Worm (Caenorhabditis elegans) whole organism, mixed stage, embryonic: ENCODE data around the gene clec-196.

Source experiments
- M03D4.4 ChIP-seq: sonication (generic microtip); optimal IDR thresholded peaks from 2 replicates; lab custom pipeline; 2017; ENCODE audit warnings: mild to moderate bottlenecking, missing genetic modification characterization, missing compliant biosample characterization
- bed-3 ChIP-seq: fragments of 200-800 bp; sonication (Bioruptor generic); optimal IDR thresholded peaks from 3 replicates; lab custom pipeline; 2018; ENCODE audit warnings: mild to moderate bottlenecking, missing genetic modification characterization, moderate library complexity, missing compliant biosample characterization
- ceh-43 ChIP-seq: fragments of 200-800 bp; sonication (Bioruptor generic); optimal IDR thresholded peaks from 2 replicates; lab custom pipeline; 2018; ENCODE audit warnings: mild to moderate bottlenecking, missing genetic modification characterization, moderate library complexity, missing compliant biosample characterization
- ceh-83 ChIP-seq: fragments of 200-800 bp; sonication (Bioruptor generic); optimal IDR thresholded peaks from 2 replicates; lab custom pipeline; 2018; ENCODE audit warnings: mild to moderate bottlenecking, missing genetic modification characterization, missing compliant biosample characterization
- ces-1 ChIP-seq: fragments of 150-350 bp; optimal IDR thresholded peaks from 2 replicates; lab custom pipeline; 2014; ENCODE audit warnings: missing biosample characterization, missing genetic modification reagents, missing genetic modification characterization
- cnd-1 ChIP-seq: fragments of 200-800 bp; sonication (Bioruptor generic); optimal IDR thresholded peaks from 2 replicates; lab custom pipeline; 2018; ENCODE audit warnings: mild to moderate bottlenecking, missing genetic modification characterization, missing compliant biosample characterization
- drap-1 ChIP-seq: fragments of 200-800 bp; sonication (Bioruptor generic); optimal IDR thresholded peaks from 3 replicates; lab custom pipeline; 2018; ENCODE audit warnings: mild to moderate bottlenecking, missing genetic modification characterization, missing compliant biosample characterization
- elt-3 ChIP-seq: fragments of 150-350 bp; optimal IDR thresholded peaks from 2 replicates; lab custom pipeline; 2014; ENCODE audit warnings: missing biosample characterization, missing genetic modification characterization
- flh-1 ChIP-seq: fragments of 200-800 bp; sonication (Bioruptor generic); optimal IDR thresholded peaks from 2 replicates; lab custom pipeline; 2018; ENCODE audit warnings: mild to moderate bottlenecking, missing genetic modification characterization, moderate library complexity, missing compliant biosample characterization
- ham-2 ChIP-seq: fragments of 200-800 bp; sonication (Bioruptor generic); optimal IDR thresholded peaks from 2 replicates; lab custom pipeline; 2018; ENCODE audit warnings: mild to moderate bottlenecking, missing genetic modification characterization, missing compliant biosample characterization
- hlh-1 ChIP-seq: fragments of 150-350 bp; optimal IDR thresholded peaks from 2 replicates; lab custom pipeline; 2014; ENCODE audit warnings: missing biosample characterization, missing genetic modification reagents, missing genetic modification characterization
- lin-13 ChIP-seq: fragments of 150-350 bp; optimal IDR thresholded peaks from 2 replicates; lab custom pipeline; 2014; ENCODE audit warnings: missing biosample characterization, missing genetic modification characterization
- lin-32 ChIP-seq: fragments of 200-800 bp; sonication (Bioruptor generic); optimal IDR thresholded peaks from 2 replicates; lab custom pipeline; 2018; ENCODE audit warnings: mild to moderate bottlenecking, missing genetic modification characterization, missing compliant biosample characterization
- lsy-2 ChIP-seq: fragments of 150-350 bp; optimal IDR thresholded peaks from 2 replicates; lab custom pipeline; 2014; ENCODE audit warnings: missing biosample characterization, missing genetic modification characterization
- mab-5 ChIP-seq: fragments of 150-350 bp; optimal IDR thresholded peaks from 2 replicates; lab custom pipeline; 2014; ENCODE audit warnings: missing biosample characterization, missing genetic modification characterization
- nhr-12 ChIP-seq: fragments of 150-350 bp; optimal IDR thresholded peaks from 2 replicates; lab custom pipeline; 2014; ENCODE audit warnings: missing biosample characterization, missing genetic modification characterization
- nhr-2 ChIP-seq: fragments of 150-350 bp; optimal IDR thresholded peaks from 2 replicates; lab custom pipeline; 2014; ENCODE audit warnings: missing biosample characterization, missing genetic modification characterization
- nhr-237 ChIP-seq: fragments of 150-350 bp; optimal IDR thresholded peaks from 2 replicates; lab custom pipeline; 2014; ENCODE audit warnings: missing biosample characterization, missing genetic modification characterization
- nhr-28 ChIP-seq: fragments of 150-350 bp; optimal IDR thresholded peaks from 2 replicates; lab custom pipeline; 2014; ENCODE audit warnings: missing biosample characterization, missing genetic modification characterization
- nhr-76 ChIP-seq: sonication (generic microtip); optimal IDR thresholded peaks from 2 replicates; lab custom pipeline; 2017; ENCODE audit warnings: missing biosample characterization, missing genetic modification characterization
- sem-2 ChIP-seq: fragments of 200-800 bp; sonication (Bioruptor generic); optimal IDR thresholded peaks from 2 replicates; lab custom pipeline; 2018; ENCODE audit warnings: mild to moderate bottlenecking, missing genetic modification characterization, missing compliant biosample characterization
- snpc-4 ChIP-seq: fragments of 150-350 bp; optimal IDR thresholded peaks from 2 replicates; lab custom pipeline; 2014; ENCODE audit warnings: missing biosample characterization, missing genetic modification characterization
- unc-120 ChIP-seq: sonication (generic microtip); optimal IDR thresholded peaks from 2 replicates; lab custom pipeline; 2017; ENCODE audit warnings: missing genetic modification characterization, missing compliant biosample characterization; ENCODE audit not compliant: poor library complexity, severe bottlenecking
- unc-39 ChIP-seq: fragments of 150-350 bp; optimal IDR thresholded peaks from 2 replicates; lab custom pipeline; 2014; ENCODE audit warnings: missing biosample characterization, missing genetic modification characterization
- unc-62 ChIP-seq: fragments of 150-350 bp; optimal IDR thresholded peaks from 2 replicates; lab custom pipeline; 2014; ENCODE audit warnings: missing biosample characterization, missing genetic modification reagents, missing genetic modification characterization
- zip-8 ChIP-seq: fragments of 150-350 bp; optimal IDR thresholded peaks from 2 replicates; lab custom pipeline; 2014; ENCODE audit warnings: missing biosample characterization, missing genetic modification characterization
- ztf-11 ChIP-seq: fragments of 150-350 bp; optimal IDR thresholded peaks from 2 replicates; lab custom pipeline; 2014; ENCODE audit warnings: missing biosample characterization, missing genetic modification characterization

clec-196 gene

ce11 chrIV:17278363-17278762, 1.6 kb downstream of the clec-196 start (continued):
- TF ChIP-seq ces-1 (peak; percentile 95), ham-2 (GFP tag; lab: Kevin White, UChicago) (peak; percentile 20), hlh-1 (tag; lab: Kevin White, UChicago) (peak; percentile 41), unc-39 (tag; lab: Kevin White, UChicago) (peak; percentile 16), nhr-2 (tag; lab: Kevin White, UChicago) (peak; percentile 44), unc-120 (tag; lab: Kevin White, UChicago) (peak; percentile 78), snpc-4 (tag; lab: Kevin White, UChicago) (no peak), flh-1 (GFP tag; lab: Kevin White, UChicago) (peak; percentile 45), nhr-12 (no peak)

DNA sequence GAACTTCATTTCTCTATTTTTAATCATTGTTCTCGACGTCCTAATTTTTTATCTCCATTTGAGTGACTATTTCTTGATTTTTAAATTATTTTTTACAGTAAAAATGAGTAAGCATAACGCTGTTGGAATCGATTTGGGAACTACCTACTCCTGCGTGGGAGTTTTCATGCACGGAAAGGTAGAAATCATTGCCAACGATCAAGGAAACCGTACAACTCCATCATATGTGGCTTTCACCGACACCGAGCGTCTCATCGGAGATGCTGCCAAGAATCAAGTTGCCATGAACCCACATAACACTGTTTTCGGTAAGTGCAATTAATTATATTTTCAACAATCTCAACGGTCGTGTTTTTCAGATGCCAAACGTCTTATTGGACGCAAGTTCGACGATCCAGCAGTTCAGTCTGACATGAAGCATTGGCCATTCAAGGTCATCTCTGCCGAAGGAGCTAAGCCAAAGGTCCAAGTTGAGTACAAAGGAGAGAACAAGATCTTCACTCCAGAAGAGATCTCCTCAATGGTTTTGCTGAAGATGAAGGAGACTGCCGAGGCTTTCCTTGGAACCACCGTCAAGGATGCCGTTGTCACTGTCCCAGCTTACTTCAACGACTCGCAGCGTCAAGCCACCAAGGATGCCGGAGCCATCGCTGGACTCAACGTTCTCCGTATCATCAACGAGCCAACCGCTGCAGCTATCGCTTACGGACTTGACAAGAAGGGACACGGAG, 2.3 kb downstream of the clec-196 start, which contains the start of gene hsp-1:
TSS of gene hsp-1 (plus strand) at position 99 of the 731 bp plus-strand sequence.
- TF ChIP-seq flh-1 (GFP tag; lab: Kevin White, UChicago) (no peak), lin-32 (GFP tag; lab: Kevin White, UChicago) (no peak), nhr-12 (no peak), drap-1 (GFP tag; lab: Kevin White, UChicago) (no peak), nhr-2 (tag; lab: Kevin White, UChicago) (no peak), cnd-1 (tag; lab: Kevin White, UChicago) (no peak), ceh-83 (no peak), M03D4.4 (tag; lab: Kevin White, UChicago) (no peak), lin-13 (tag; lab: Kevin White, UChicago) (no peak), ham-2 (GFP tag; lab: Kevin White, UChicago) (no peak), lsy-2 (tag; lab: Kevin White, UChicago) (no peak), mab-5 (tag; lab: Kevin White, UChicago) (no peak)

DNA sequence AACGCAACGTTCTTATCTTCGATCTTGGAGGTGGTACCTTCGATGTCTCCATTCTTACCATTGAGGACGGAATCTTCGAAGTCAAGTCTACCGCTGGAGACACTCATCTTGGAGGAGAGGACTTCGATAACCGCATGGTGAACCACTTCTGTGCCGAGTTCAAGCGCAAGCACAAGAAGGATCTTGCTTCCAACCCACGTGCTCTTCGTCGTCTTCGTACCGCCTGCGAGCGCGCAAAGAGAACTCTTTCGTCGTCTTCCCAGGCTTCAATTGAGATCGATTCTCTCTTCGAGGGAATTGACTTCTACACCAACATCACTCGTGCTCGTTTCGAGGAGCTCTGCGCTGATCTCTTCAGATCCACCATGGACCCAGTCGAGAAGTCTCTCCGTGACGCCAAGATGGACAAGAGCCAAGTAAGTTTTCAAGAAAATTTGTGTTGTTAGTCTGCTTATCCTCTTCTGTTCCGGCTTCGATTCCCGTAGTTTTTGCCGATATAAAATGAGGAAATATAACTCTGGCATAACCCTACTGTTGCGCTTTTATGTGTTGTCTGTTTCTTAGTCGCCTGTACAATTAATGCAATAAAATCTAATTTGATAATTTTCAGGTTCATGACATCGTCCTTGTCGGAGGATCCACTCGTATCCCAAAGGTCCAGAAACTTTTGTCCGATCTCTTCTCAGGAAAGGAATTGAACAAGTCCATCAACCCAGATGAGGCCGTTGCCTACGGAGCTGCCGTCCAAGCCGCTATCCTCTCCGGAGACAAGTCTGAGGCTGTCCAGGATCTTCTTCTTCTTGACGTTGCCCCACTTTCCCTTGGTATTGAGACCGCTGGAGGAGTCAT, 3.1 kb downstream of the clec-196 start:
- TF ChIP-seq nhr-28 (tag; lab: Kevin White, UChicago): no peak
- TF ChIP-seq zip-8 (tag; lab: Kevin White, UChicago): no peak
- TF ChIP-seq unc-120 (tag; lab: Kevin White, UChicago): no peak
- TF ChIP-seq unc-62 (GFP tag; lab: Kevin White, UChicago): no peak
- no peak for TF ChIP-seq nhr-237 (tag; lab: Kevin White, UChicago)
- no peak for TF ChIP-seq snpc-4 (tag; lab: Kevin White, UChicago)
- no peak for TF ChIP-seq unc-39 (tag; lab: Kevin White, UChicago)
- no peak for TF ChIP-seq elt-3
- TF ChIP-seq ceh-43 (GFP tag; lab: Kevin White, UChicago): no peak
- no peak for TF ChIP-seq sem-2
- TF ChIP-seq lsy-2 (tag; lab: Kevin White, UChicago): no peak
- no peak for TF ChIP-seq ztf-11 (tag; lab: Kevin White, UChicago)
- TF ChIP-seq, all 35 proteins: peak for 0

DNA sequence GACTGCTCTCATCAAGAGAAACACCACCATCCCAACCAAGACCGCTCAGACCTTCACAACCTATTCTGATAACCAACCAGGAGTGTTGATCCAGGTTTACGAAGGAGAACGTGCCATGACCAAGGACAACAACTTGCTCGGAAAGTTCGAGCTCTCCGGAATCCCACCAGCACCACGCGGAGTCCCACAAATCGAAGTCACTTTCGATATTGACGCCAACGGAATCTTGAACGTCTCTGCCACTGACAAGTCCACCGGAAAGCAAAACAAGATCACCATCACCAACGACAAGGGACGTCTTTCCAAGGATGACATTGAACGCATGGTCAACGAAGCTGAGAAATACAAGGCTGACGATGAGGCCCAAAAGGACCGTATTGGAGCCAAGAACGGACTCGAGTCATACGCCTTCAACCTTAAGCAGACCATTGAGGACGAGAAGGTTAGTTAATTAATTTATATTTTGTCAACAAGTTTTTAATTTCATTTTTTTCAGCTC, 3.7 kb downstream of the clec-196 start:
- TF ChIP-seq nhr-76 (tag; lab: Kevin White, UChicago) (no peak), ham-2 (GFP tag; lab: Kevin White, UChicago) (no peak), unc-39 (tag; lab: Kevin White, UChicago) (no peak)

DNA sequence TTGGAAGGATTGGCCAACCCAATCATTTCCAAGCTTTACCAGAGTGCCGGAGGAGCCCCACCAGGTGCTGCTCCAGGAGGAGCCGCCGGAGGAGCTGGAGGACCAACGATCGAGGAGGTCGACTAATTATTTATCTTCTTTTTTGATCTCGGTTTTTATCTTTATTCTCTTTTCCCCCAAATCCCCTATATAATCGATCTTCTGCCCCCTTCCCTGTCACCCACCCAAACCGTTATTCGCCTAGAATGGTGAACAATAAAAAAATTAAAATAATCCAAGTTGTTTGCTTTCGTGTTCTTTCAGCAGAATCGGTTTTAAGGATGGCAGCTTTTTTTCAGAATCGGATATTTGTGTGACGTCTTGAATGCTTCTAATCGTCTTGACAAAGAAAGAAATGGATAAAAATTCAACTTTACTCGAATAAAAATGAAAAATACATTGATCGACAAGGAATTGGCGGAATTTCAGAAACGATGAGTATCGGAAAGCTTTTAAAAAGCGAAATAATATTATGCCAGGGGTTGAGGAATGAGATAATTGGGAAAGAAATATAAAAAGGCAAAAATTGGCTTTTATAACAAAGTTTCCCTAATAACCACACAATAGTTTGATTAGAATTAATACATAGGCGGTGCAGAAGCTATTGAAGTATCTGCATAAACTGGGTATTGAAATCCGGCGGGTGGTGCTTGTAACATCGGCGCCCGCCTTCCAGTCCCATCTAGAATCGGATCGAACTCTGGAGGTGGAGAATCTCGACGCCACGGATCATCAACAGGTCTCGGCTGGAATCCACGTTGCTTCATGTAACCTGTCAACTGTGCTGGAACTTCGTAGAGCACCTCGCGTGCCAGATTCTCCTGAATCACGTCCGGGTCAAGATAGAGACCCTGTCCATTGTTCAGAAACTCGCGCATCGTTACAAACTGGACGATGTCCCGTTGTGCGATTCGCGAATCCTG, 4.6 kb downstream of the clec-196 start:
- peak; percentile 22 for TF ChIP-seq ces-1
- no peak for TF ChIP-seq bed-3 (GFP tag; lab: Kevin White, UChicago)
- no peak for TF ChIP-seq zip-8 (tag; lab: Kevin White, UChicago)
